Fruit fly (Drosophila melanogaster): ENCODE data around the gene CG42762.

Gene CG42762

DNA sequence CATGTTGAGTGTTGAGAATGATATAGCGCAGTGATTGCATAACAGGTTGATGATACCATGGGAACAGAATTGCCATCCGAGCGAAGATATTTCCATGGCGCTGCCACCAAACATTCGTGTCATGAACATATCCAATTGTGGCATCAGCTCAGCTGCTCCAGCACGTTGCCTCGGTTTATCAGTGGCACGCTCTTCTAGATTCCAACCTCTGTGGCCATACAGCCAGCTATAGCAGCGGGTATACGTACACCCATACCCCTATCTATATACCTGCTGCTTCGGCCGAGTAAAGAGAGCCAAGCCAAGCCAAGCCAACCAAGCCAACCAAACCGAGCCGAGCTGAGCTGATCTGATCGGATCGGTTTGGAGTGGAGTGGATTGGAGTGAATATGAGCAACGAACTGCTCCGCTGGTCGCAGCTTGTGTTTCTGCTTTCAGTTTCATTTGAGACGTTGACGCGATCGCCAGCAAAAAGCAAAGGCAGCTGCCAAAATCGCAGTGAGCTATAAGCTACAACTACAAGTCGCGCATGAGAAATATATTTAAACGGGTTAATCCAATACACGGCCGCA, 4.8 kb upstream of the CG42762 start (continued):
- TF ChIP-seq ham (GFP tag; IDR thresholded peaks at IDR 0.05) (no peak), Dad (GFP tag; optimal IDR thresholded peaks at IDR 0.05) (no peak), CG10979 (tag; optimal IDR thresholded peaks at IDR 0.05) (no peak), Eip74EF (GFP tag; optimal IDR thresholded peaks at IDR 0.05) (peak in 1 of 2 experiments; percentile 12), CG1603 (tag; optimal IDR thresholded peaks at IDR 0.05) (no peak), luna (GFP tag; optimal IDR thresholded peaks at IDR 0.05) (no peak), CG16779 (GFP tag; IDR thresholded peaks at IDR 0.05) (no peak), CG31365 (tag; optimal IDR thresholded peaks at IDR 0.05) (no peak), ap (GFP tag; IDR thresholded peaks at IDR 0.05) (no peak), Tbp (GFP tag; optimal IDR thresholded peaks at IDR 0.05) (no peak), H2.0 (GFP tag; IDR thresholded peaks at IDR 0.05) (no peak), twi (tag; optimal IDR thresholded peaks at IDR 0.05) (no peak), CG1602 (GFP tag; optimal IDR thresholded peaks at IDR 0.05) (no peak), jumu (GFP tag; optimal IDR thresholded peaks at IDR 0.05) (no peak), CG6689 (GFP tag; IDR thresholded peaks at IDR 0.05) (no peak), CG7928 (GFP tag; optimal IDR thresholded peaks at IDR 0.05) (no peak), CTCF (GFP tag; optimal IDR thresholded peaks at IDR 0.05) (no peak), CG18262 (tag; optimal IDR thresholded peaks at IDR 0.05) (no peak), pum (GFP tag; optimal IDR thresholded peaks at IDR 0.05) (no peak), slbo (GFP tag; IDR thresholded peaks at IDR 0.05) (no peak), CG4282 (GFP tag; optimal IDR thresholded peaks at IDR 0.05) (no peak), gfzf (GFP tag; optimal IDR thresholded peaks at IDR 0.05) (no peak), bowl (GFP tag; IDR thresholded peaks at IDR 0.05) (no peak), CG10274 (GFP tag; optimal IDR thresholded peaks at IDR 0.05) (no peak), Pdp1 (GFP tag; optimal IDR thresholded peaks at IDR 0.05) (peak in 1 of 2 experiments; percentile 77), mirr (GFP tag; optimal IDR thresholded peaks at IDR 0.05) (no peak), ci (GFP tag; IDR thresholded peaks at IDR 0.05) (peak; percentile 32; the same call in 1 of the 3 replicates), gro (GFP tag; optimal IDR thresholded peaks at IDR 0.05) (no peak), CG12391 (tag; optimal IDR thresholded peaks at IDR 0.05) (no peak), Gsc (GFP tag; IDR thresholded peaks at IDR 0.05) (no peak), HLHmδ (GFP tag; optimal IDR thresholded peaks at IDR 0.05) (no peak), sob (GFP tag; IDR thresholded peaks at IDR 0.05) (0 out of 2 replicates have a peak, but pooled peaks have one; percentile 9), sqz (GFP tag; optimal IDR thresholded peaks at IDR 0.05) (no peak), CG12104 (GFP tag; optimal IDR thresholded peaks at IDR 0.05) (no peak), Dbx (GFP tag; IDR thresholded peaks at IDR 0.05) (no peak; the same call in 2 of the 3 replicates), NC2α (GFP tag; optimal IDR thresholded peaks at IDR 0.05) (no peak), Abd-B (GFP tag; optimal IDR thresholded peaks at IDR 0.05) (no peak), CG11696 (GFP tag; IDR thresholded peaks at IDR 0.05) (no peak), ATbp (GFP tag; optimal IDR thresholded peaks at IDR 0.05) (no peak), croc (GFP tag; conservative IDR thresholded peaks at IDR 0.05) (no peak), onecut (GFP tag; IDR thresholded peaks at IDR 0.05) (no peak), dati (GFP tag; IDR thresholded peaks at IDR 0.05) (no peak), E2f2 (GFP tag; IDR thresholded peaks at IDR 0.05) (no peak), CG2199 (GFP tag; IDR thresholded peaks at IDR 0.05) (0 out of 3 replicates have a peak, but pooled peaks have one; percentile 42), CG6765 (GFP tag; optimal IDR thresholded peaks at IDR 0.05) (no peak), CG4328 (GFP tag; optimal IDR thresholded peaks at IDR 0.05) (no peak), CG4617 (GFP tag; optimal IDR thresholded peaks at IDR 0.05; ENCODE audit: borderline replicate concordance) (no peak), insv (GFP tag; optimal IDR thresholded peaks at IDR 0.05) (peak in 1 of 2 experiments; percentile 62), CG15479 (GFP tag; optimal IDR thresholded peaks at IDR 0.05) (no peak), dmrt99B (tag; optimal IDR thresholded peaks at IDR 0.05) (no peak), CG8478 (optimal IDR thresholded peaks at IDR 0.05) (no peak), CG6854 (GFP tag; optimal IDR thresholded peaks at IDR 0.05) (no peak)
